Worm (Caenorhabditis elegans) whole organism, L1 larva: ENCODE data around the gene ecps-1.
"Not testable (repeated sequence)": the region's sequence is repeated elsewhere in the genome, so short reads cannot be mapped to it uniquely, and the experiment has no call there.

Source experiments
- nhr-77 ChIP-seq: fragments of 150-350 bp; optimal IDR thresholded peaks from 2 replicates; lab custom pipeline; 2014; ENCODE audit warnings: missing biosample characterization, missing genetic modification characterization
- sox-4 ChIP-seq: sonication (generic microtip); optimal IDR thresholded peaks from 2 replicates; lab custom pipeline; 2016; ENCODE audit warnings: missing genetic modification characterization, missing compliant biosample characterization
- sptf-1 ChIP-seq: fragments of 150-350 bp; optimal IDR thresholded peaks from 2 replicates; lab custom pipeline; 2014; ENCODE audit warnings: missing biosample characterization, missing genetic modification characterization
- unc-130 ChIP-seq: fragments of 150-350 bp; optimal IDR thresholded peaks from 2 replicates; lab custom pipeline; 2017; ENCODE audit warnings: missing biosample characterization, missing genetic modification characterization, inconsistent platforms
- vab-15 ChIP-seq: sonication (generic microtip); optimal IDR thresholded peaks from 2 replicates; lab custom pipeline; 2017; ENCODE audit warnings: missing genotype, mild to moderate bottlenecking, missing genetic modification characterization, missing compliant biosample characterization
- ztf-4 ChIP-seq: fragments of 150-350 bp; optimal IDR thresholded peaks from 2 replicates; lab custom pipeline; 2014; ENCODE audit warnings: missing biosample characterization, missing genetic modification characterization

DNA sequence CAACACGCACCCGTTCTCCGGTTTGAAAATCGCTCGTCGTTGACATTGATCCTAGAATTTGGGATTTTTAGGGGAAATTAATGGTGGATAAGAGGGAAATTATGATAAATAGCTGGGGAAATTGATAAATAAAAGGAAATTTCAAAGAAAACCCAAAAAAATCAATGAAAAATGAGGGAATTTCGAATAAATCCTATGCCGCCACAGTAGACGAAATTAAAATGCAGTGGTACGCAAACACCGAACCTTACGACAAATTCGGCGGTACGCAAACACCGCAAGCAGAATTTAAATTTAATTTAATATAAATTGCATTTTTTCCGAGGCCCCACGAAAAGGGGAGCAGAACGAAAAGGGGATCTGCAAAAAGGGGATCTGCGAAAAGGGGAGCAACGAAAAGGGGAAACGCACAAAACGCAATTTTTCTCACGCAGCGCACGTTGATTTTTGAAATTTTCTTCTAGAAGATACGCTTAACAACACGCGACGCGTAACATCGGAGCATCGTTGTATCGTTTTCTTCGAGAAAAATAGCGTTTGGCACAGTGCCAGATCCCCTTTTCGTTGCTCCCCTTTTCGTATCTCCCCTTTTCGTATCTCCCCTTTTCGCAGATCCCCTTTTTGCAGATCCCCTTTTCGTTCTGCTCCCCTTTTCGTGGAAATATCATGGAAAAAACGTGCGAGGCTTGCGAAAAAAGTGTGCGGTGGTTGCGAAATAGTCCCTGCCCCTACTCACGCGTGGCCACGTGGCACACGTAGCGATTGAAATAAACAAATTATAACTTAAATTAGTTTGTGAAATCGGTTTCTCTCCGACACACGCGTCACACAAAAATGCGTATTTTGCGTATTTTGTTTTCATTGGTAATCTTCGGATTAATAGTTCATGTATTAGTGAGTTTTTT, 24.2 kb downstream of the ecps-1 start, which contains the start of the genes smrd-1 and enu-3.1:
- peak; percentile 44 for TF ChIP-seq vab-15 (tag; lab: Kevin White, UChicago)
- not testable (repeated sequence) for TF ChIP-seq sptf-1; sox-4 (tag; lab: Kevin White, UChicago); ztf-4 (tag; lab: Kevin White, UChicago)
- peak; percentile 29 for TF ChIP-seq nhr-77
- peak; percentile 20 for TF ChIP-seq unc-130 (tag; lab: Kevin White, UChicago)
